Fruit fly (Drosophila melanogaster): ENCODE measurements around the gene CG11241.

- TF ChIP-seq CG15710 (tag; optimal IDR thresholded peaks at IDR 0.05) (no peak), CG34367 (tag; optimal IDR thresholded peaks at IDR 0.05) (no peak), D1 (tag; optimal IDR thresholded peaks at IDR 0.05) (no peak), CG13204 (GFP tag; optimal IDR thresholded peaks at IDR 0.05) (no peak)
Observed at dm6 chr3L:22733607-22734006, 4.6 kb downstream of the CG11241 start.
